Worm (Caenorhabditis elegans) whole organism, L3 larva: ENCODE results near the gene srh-116.

Source experiments
- R02D3.7 ChIP-seq: fragments of 150-350 bp; optimal IDR thresholded peaks from 2 replicates; lab custom pipeline; 2014; ENCODE audit warnings: missing biosample characterization, missing genetic modification characterization
- egl-27 ChIP-seq: sonication (generic microtip); optimal IDR thresholded peaks from 4 replicates; lab custom pipeline; 2017; ENCODE audit warnings: missing biosample characterization, missing genetic modification reagents, missing genetic modification characterization
- elt-3 ChIP-seq, 3 experiments: fragments of 150-350 bp in 1 of 3; sonication (generic microtip) in 2 of 3; optimal IDR thresholded peaks; 2 replicates in 2 of 3; 4 replicates in 1 of 3; lab custom pipeline; 2014 to 2017; ENCODE audit warnings: missing biosample characterization in 3 of 3, missing genetic modification characterization in 3 of 3
- fos-1 ChIP-seq: fragments of 150-350 bp; optimal IDR thresholded peaks from 2 replicates; lab custom pipeline; 2014; ENCODE audit warnings: missing biosample characterization, missing genetic modification characterization
- jun-1 ChIP-seq: fragments of 150-350 bp; optimal IDR thresholded peaks from 2 replicates; lab custom pipeline; 2014; ENCODE audit warnings: missing biosample characterization, missing genetic modification reagents, missing genetic modification characterization
- lin-39 ChIP-seq: fragments of 150-350 bp; optimal IDR thresholded peaks from 2 replicates; lab custom pipeline; 2018; ENCODE audit warnings: missing biosample characterization, missing genetic modification reagents, missing genetic modification characterization
- mdl-1 ChIP-seq: fragments of 150-350 bp; optimal IDR thresholded peaks from 2 replicates; lab custom pipeline; 2014; ENCODE audit warnings: missing biosample characterization, missing genetic modification characterization
- nhr-11 ChIP-seq: fragments of 150-350 bp; optimal IDR thresholded peaks from 2 replicates; lab custom pipeline; 2014; ENCODE audit warnings: missing biosample characterization, missing genetic modification characterization
- nhr-12 ChIP-seq: fragments of 150-350 bp; optimal IDR thresholded peaks from 2 replicates; lab custom pipeline; 2014; ENCODE audit warnings: missing biosample characterization, missing genetic modification characterization
- nhr-28 ChIP-seq: fragments of 150-350 bp; optimal IDR thresholded peaks from 2 replicates; lab custom pipeline; 2014; ENCODE audit warnings: missing biosample characterization, missing genetic modification characterization
- unc-62 ChIP-seq: fragments of 150-350 bp; sonication (generic microtip); optimal IDR thresholded peaks from 4 replicates; lab custom pipeline; 2014; ENCODE audit warnings: missing biosample characterization, missing genetic modification reagents, missing genetic modification characterization
- ztf-11 ChIP-seq: fragments of 150-350 bp; optimal IDR thresholded peaks from 2 replicates; lab custom pipeline; 2014; ENCODE audit warnings: missing biosample characterization, missing genetic modification characterization
- ztf-4 ChIP-seq: fragments of 150-350 bp; optimal IDR thresholded peaks from 2 replicates; lab custom pipeline; 2014; ENCODE audit warnings: missing biosample characterization, missing genetic modification characterization

ce11 chrV:17272112-17272511, 17.2 kb upstream of the srh-116 start:
- no peak for TF ChIP-seq jun-1 (tag; lab: Kevin White, UChicago)
- TF ChIP-seq unc-62 (GFP tag; lab: Kevin White, UChicago), result no peak
- TF ChIP-seq ztf-4 (tag; lab: Kevin White, UChicago), result no peak
- TF ChIP-seq nhr-11 (tag; lab: Kevin White, UChicago), result no peak
- TF ChIP-seq fos-1 (tag; lab: Kevin White, UChicago), result no peak
- TF ChIP-seq R02D3.7 (tag; lab: Kevin White, UChicago), result no peak
- no peak for TF ChIP-seq lin-39 (tag; lab: Kevin White, UChicago)
- TF ChIP-seq ztf-11 (tag; lab: Kevin White, UChicago), result no peak
- TF ChIP-seq nhr-28 (tag; lab: Kevin White, UChicago), result no peak
- no peak for TF ChIP-seq egl-27
- TF ChIP-seq nhr-12 (tag; lab: Kevin White, UChicago), result no peak
- no peak for TF ChIP-seq elt-3 (tag; optimal IDR thresholded peaks at IDR 0.05; lab: Kevin White, UChicago)
- no peak for TF ChIP-seq mdl-1 (tag; lab: Kevin White, UChicago)
